Worm (Caenorhabditis elegans) whole organism, L4 larva: ENCODE results near the gene sre-6.

ENCODE experiments used
- F10B5.3 ChIP-seq: sonication (generic microtip); optimal IDR thresholded peaks from 2 replicates; lab custom pipeline; 2016; ENCODE audit warnings: mild to moderate bottlenecking, missing genetic modification characterization, missing compliant biosample characterization
- F26F4.8 ChIP-seq: fragments of 200-800 bp; sonication (Bioruptor generic); conservative IDR thresholded peaks from 2 replicates; pipeline ENCODE4 v1.3.6; 2022; ENCODE audit warnings: missing genetic modification characterization, missing compliant biosample characterization
- F44E2.7 ChIP-seq: fragments of 200-800 bp; sonication (Bioruptor generic); IDR thresholded peaks from 2 replicates; pipeline ENCODE4 v2.1.2; 2022; ENCODE audit warnings: missing genetic modification characterization, missing compliant biosample characterization
- F49E8.2 ChIP-seq: sonication (generic microtip); optimal IDR thresholded peaks from 2 replicates; lab custom pipeline; 2016; ENCODE audit warnings: missing compliant biosample characterization, mild to moderate bottlenecking, missing genetic modification characterization, borderline replicate concordance
- T20F7.1 ChIP-seq: fragments of 200-800 bp; sonication (Bioruptor generic); optimal IDR thresholded peaks from 2 replicates; lab custom pipeline; 2018; ENCODE audit warnings: mild to moderate bottlenecking, missing genetic modification characterization, missing compliant biosample characterization
- T26A8.4 ChIP-seq: fragments of 200-800 bp; sonication (Bioruptor generic); IDR thresholded peaks from 2 replicates; pipeline ENCODE4 v1.3.6; 2022; ENCODE audit warnings: missing genetic modification characterization, missing compliant biosample characterization
- ZK337.2 ChIP-seq: fragments of 200-800 bp; sonication (Bioruptor generic); IDR thresholded peaks from 2 replicates; pipeline ENCODE4 v1.3.6; 2022; ENCODE audit warnings: missing genetic modification reagents, missing genetic modification characterization, missing compliant biosample characterization
- aha-1 ChIP-seq: fragments of 150-350 bp; peaks from one replicate; lab custom pipeline; 2014; ENCODE audit warnings: missing biosample characterization, missing genetic modification characterization
- ceh-20 ChIP-seq: fragments of 200-800 bp; sonication (Bioruptor generic); IDR thresholded peaks from 2 replicates; pipeline ENCODE4 v1.3.6; 2022; ENCODE audit warnings: missing genetic modification reagents, missing genetic modification characterization, missing compliant biosample characterization
- ceh-44 ChIP-seq: fragments of 200-800 bp; sonication (Bioruptor generic); IDR thresholded peaks from 2 replicates; pipeline ENCODE4 v1.3.6; 2022; ENCODE audit warnings: missing genetic modification reagents, missing genetic modification characterization, missing compliant biosample characterization
- ctbp-1 ChIP-seq: fragments of 200-800 bp; sonication (Bioruptor generic); IDR thresholded peaks from 2 replicates; pipeline ENCODE4 v1.3.6; 2022; ENCODE audit warnings: missing genetic modification reagents, missing genetic modification characterization, missing compliant biosample characterization
- dmd-6 ChIP-seq: fragments of 200-800 bp; sonication (Bioruptor generic); IDR thresholded peaks from 2 replicates; pipeline ENCODE4 v1.3.6; 2022; ENCODE audit warnings: missing genetic modification reagents, missing genetic modification characterization, missing compliant biosample characterization
- dmd-9 ChIP-seq: fragments of 200-800 bp; sonication (Bioruptor generic); IDR thresholded peaks from 2 replicates; pipeline ENCODE4 v1.3.6; 2022; ENCODE audit warnings: missing genetic modification reagents, missing genetic modification characterization, missing compliant biosample characterization
- duxl-1 ChIP-seq: sonication (generic microtip); optimal IDR thresholded peaks from 2 replicates; lab custom pipeline; 2016; ENCODE audit warnings: mild to moderate bottlenecking, missing genetic modification characterization, moderate library complexity, missing compliant biosample characterization; ENCODE audit not compliant: poor library complexity
- dve-1 ChIP-seq: sonication (generic microtip); optimal IDR thresholded peaks from 2 replicates; lab custom pipeline; 2017; ENCODE audit warnings: antibody characterized with exemption, mild to moderate bottlenecking, missing genetic modification characterization, missing compliant biosample characterization; ENCODE audit not compliant: insufficient read depth
- egl-27 ChIP-seq: sonication (generic microtip); optimal IDR thresholded peaks from 3 replicates; lab custom pipeline; 2017; ENCODE audit warnings: missing biosample characterization, missing genetic modification reagents, missing genetic modification characterization
- egl-43 ChIP-seq: fragments of 200-800 bp; sonication (Bioruptor generic); IDR thresholded peaks from 2 replicates; pipeline ENCODE4 v1.3.6; 2022; ENCODE audit warnings: missing genetic modification reagents, missing genetic modification characterization, missing compliant biosample characterization
- fkh-10 ChIP-seq: fragments of 150-350 bp; optimal IDR thresholded peaks from 2 replicates; lab custom pipeline; 2014; ENCODE audit warnings: missing biosample characterization, missing genetic modification reagents, missing genetic modification characterization
- hlh-11 ChIP-seq: fragments of 200-800 bp; sonication (Bioruptor generic); optimal IDR thresholded peaks from 2 replicates; lab custom pipeline; 2018; ENCODE audit warnings: mild to moderate bottlenecking, missing genetic modification characterization, missing compliant biosample characterization
- hmg-1.1 ChIP-seq: fragments of 200-800 bp; sonication (Bioruptor generic); IDR thresholded peaks from 2 replicates; pipeline ENCODE4 v1.3.6; 2022; ENCODE audit warnings: missing genetic modification reagents, missing genetic modification characterization, missing compliant biosample characterization
- jun-1 ChIP-seq: fragments of 150-350 bp; optimal IDR thresholded peaks from 2 replicates; lab custom pipeline; 2014; ENCODE audit warnings: missing biosample characterization, missing genetic modification reagents, missing genetic modification characterization
- lin-29 ChIP-seq: fragments of 200-800 bp; sonication (Bioruptor generic); IDR thresholded peaks from 2 replicates; pipeline ENCODE4 v1.3.6; 2022; ENCODE audit warnings: missing genetic modification reagents, missing genetic modification characterization, missing compliant biosample characterization
- lin-39 ChIP-seq: fragments of 150-350 bp; optimal IDR thresholded peaks from 2 replicates; lab custom pipeline; 2014; ENCODE audit warnings: missing biosample characterization, missing genetic modification reagents, missing genetic modification characterization
- lir-3 ChIP-seq: sonication (generic microtip); optimal IDR thresholded peaks from 2 replicates; lab custom pipeline; 2016; ENCODE audit warnings: mild to moderate bottlenecking, missing genetic modification characterization, missing compliant biosample characterization
- mes-2 ChIP-seq: sonication (generic microtip); optimal IDR thresholded peaks from 2 replicates; lab custom pipeline; 2016; ENCODE audit warnings: missing genotype, mild to moderate bottlenecking, missing genetic modification characterization, missing compliant biosample characterization; ENCODE audit not compliant: poor library complexity, severe bottlenecking
- mxl-3 ChIP-seq: fragments of 200-800 bp; sonication (Bioruptor generic); optimal IDR thresholded peaks from 2 replicates; lab custom pipeline; 2018; ENCODE audit warnings: mild to moderate bottlenecking, missing genetic modification characterization, missing compliant biosample characterization
- nhr-102 ChIP-seq: sonication (generic microtip); optimal IDR thresholded peaks from 2 replicates; lab custom pipeline; 2016; ENCODE audit warnings: mild to moderate bottlenecking, missing genetic modification characterization, moderate library complexity, missing compliant biosample characterization
- nhr-28 ChIP-seq: fragments of 150-350 bp; optimal IDR thresholded peaks from 2 replicates; lab custom pipeline; 2014; ENCODE audit warnings: missing biosample characterization, missing genetic modification characterization
- nhr-42 ChIP-seq: fragments of 200-800 bp; sonication (Bioruptor generic); IDR thresholded peaks from 2 replicates; pipeline ENCODE4 v1.3.6; 2022; ENCODE audit warnings: missing genetic modification characterization, missing compliant biosample characterization
- nhr-48 ChIP-seq: sonication (generic microtip); optimal IDR thresholded peaks from 2 replicates; lab custom pipeline; 2016; ENCODE audit warnings: mild to moderate bottlenecking, missing genetic modification characterization, missing compliant biosample characterization
- nhr-76 ChIP-seq: fragments of 150-350 bp; optimal IDR thresholded peaks from 2 replicates; lab custom pipeline; 2014; ENCODE audit warnings: missing biosample characterization, missing genetic modification characterization
- pha-4 ChIP-seq, 2 experiments: fragments of 150-350 bp in 1 of 2; fragments of 200-800 bp in 1 of 2; sonication (Bioruptor generic) in 1 of 2; IDR thresholded peaks in 1 of 2; optimal IDR thresholded peaks in 1 of 2; 2 replicates each; pipeline versions ENCODE4 v1.3.6 to Lab custom; 2014 to 2022; ENCODE audit warnings: missing genetic modification characterization in 2 of 2, missing genetic modification reagents in 2 of 2, missing biosample characterization in 1 of 2, missing compliant biosample characterization in 1 of 2
- sdz-12 ChIP-seq: fragments of 200-800 bp; sonication (Bioruptor generic); optimal IDR thresholded peaks from 2 replicates; lab custom pipeline; 2018; ENCODE audit warnings: mild to moderate bottlenecking, missing genetic modification characterization, missing compliant biosample characterization
- spr-3 ChIP-seq: fragments of 200-800 bp; sonication (Bioruptor generic); optimal IDR thresholded peaks from 2 replicates; lab custom pipeline; 2018; ENCODE audit warnings: mild to moderate bottlenecking, missing genetic modification characterization, missing compliant biosample characterization
- tra-1 ChIP-seq: fragments of 200-800 bp; sonication (Bioruptor generic); IDR thresholded peaks from 2 replicates; pipeline ENCODE4 v1.3.6; 2022; ENCODE audit warnings: missing genetic modification reagents, missing genetic modification characterization, missing compliant biosample characterization
- unc-62 ChIP-seq, 3 experiments: fragments of 150-350 bp in 1 of 3; sonication (generic microtip); optimal IDR thresholded peaks in 2 of 3; peaks in 1 of 3; 1 replicate in 1 of 3; 2 replicates in 2 of 3; lab custom pipeline; 2014 to 2017; ENCODE audit warnings: missing biosample characterization in 3 of 3, missing genetic modification characterization in 3 of 3, missing genetic modification reagents in 3 of 3, missing genotype in 1 of 3
- zfp-2 ChIP-seq: sonication (generic microtip); optimal IDR thresholded peaks from 2 replicates; lab custom pipeline; 2016; ENCODE audit warnings: mild to moderate bottlenecking, missing genetic modification characterization, missing compliant biosample characterization
- zip-2 ChIP-seq: fragments of 150-350 bp; optimal IDR thresholded peaks from 2 replicates; lab custom pipeline; 2014; ENCODE audit warnings: missing biosample characterization, missing genetic modification characterization

The sre-6 gene

ce11 chrV:10715158-10716152, 47.1 kb downstream of the sre-6 start (continued):
- peak; percentile 94 for TF ChIP-seq hmg-1.1 (GFP tag; lab: Robert Waterston, UW)
- TF ChIP-seq ceh-20 (GFP tag; lab: Robert Waterston, UW): peak; percentile 99
- no peak for TF ChIP-seq F44E2.7 (GFP tag; lab: Robert Waterston, UW)
- TF ChIP-seq nhr-48 (tag; lab: Kevin White, UChicago): peak; percentile 96
- peak in 1 of 2 experiments; percentile 100 for TF ChIP-seq unc-62 (GFP tag; optimal IDR thresholded peaks at IDR 0.05 in 1 of 2; lab: Kevin White, UChicago)
- TF ChIP-seq unc-62 (tag; optimal IDR thresholded peaks at IDR 0.05; lab: Kevin White, UChicago): no peak
- TF ChIP-seq F26F4.8: no peak
- peak; percentile 31 for TF ChIP-seq jun-1 (tag; lab: Kevin White, UChicago)
- TF ChIP-seq mxl-3 (GFP tag; lab: Kevin White, UChicago): peak; percentile 95
- TF ChIP-seq zfp-2 (tag; lab: Kevin White, UChicago): peak; percentile 46
- TF ChIP-seq pha-4 (GFP tag; IDR thresholded peaks at IDR 0.05; lab: Robert Waterston, UW): peak; percentile 92
- TF ChIP-seq pha-4 (tag; optimal IDR thresholded peaks at IDR 0.05; lab: Kevin White, UChicago): no peak
- TF ChIP-seq ZK337.2 (GFP tag; lab: Robert Waterston, UW): peak; percentile 66
- TF ChIP-seq egl-43 (GFP tag; lab: Robert Waterston, UW): peak; percentile 97
- peak; percentile 62 for TF ChIP-seq spr-3 (GFP tag; lab: Kevin White, UChicago)
- no peak for TF ChIP-seq F49E8.2 (tag; lab: Kevin White, UChicago)
- TF ChIP-seq lir-3 (tag; lab: Kevin White, UChicago): no peak

ce11 chrV:10714630-10715029, 48.0 kb downstream of the sre-6 start:
- TF ChIP-seq lin-39 (no peak), nhr-42 (GFP tag; lab: Robert Waterston, UW) (no peak), T20F7.1 (GFP tag; lab: Kevin White, UChicago) (no peak), dmd-9 (GFP tag; lab: Robert Waterston, UW) (no peak), sdz-12 (peak; percentile 9), nhr-102 (tag; lab: Kevin White, UChicago) (no peak), T26A8.4 (GFP tag; lab: Robert Waterston, UW) (peak; percentile 47; the same call in 1 of the 2 replicates), zip-2 (tag; lab: Kevin White, UChicago) (no peak), mes-2 (tag; lab: Kevin White, UChicago) (no peak), zfp-2 (tag; lab: Kevin White, UChicago) (no peak), ceh-44 (GFP tag; lab: Robert Waterston, UW) (no peak), duxl-1 (tag; lab: Kevin White, UChicago) (no peak), hlh-11 (no peak), dmd-6 (GFP tag; lab: Robert Waterston, UW) (peak; percentile 37; the same call in 1 of the 2 replicates), lin-29 (no peak), F10B5.3 (tag; lab: Kevin White, UChicago) (no peak), ctbp-1 (no peak), ZK337.2 (GFP tag; lab: Robert Waterston, UW) (no peak)
- TF ChIP-seq, all 104 proteins: peak for 3

- TF ChIP-seq dmd-6 (GFP tag; lab: Robert Waterston, UW) (peak; percentile 74), fkh-10 (no peak), unc-62 (GFP tag; optimal IDR thresholded peaks at IDR 0.05 in 1 of 2; lab: Kevin White, UChicago) (peak in 1 of 2 experiments; percentile 24), unc-62 (tag; optimal IDR thresholded peaks at IDR 0.05; lab: Kevin White, UChicago) (no peak), hlh-11 (peak; percentile 24), egl-27 (no peak), nhr-76 (tag; lab: Kevin White, UChicago) (no peak), aha-1 (tag; lab: Kevin White, UChicago) (peak; percentile 11), tra-1 (GFP tag; lab: Robert Waterston, UW) (no peak), dve-1 (peak; percentile 41), nhr-28 (peak; percentile 40)
Observed at ce11 chrV:10713704-10714239, 48.8 kb downstream of the sre-6 start.
